In genomic region chr3R:26887155-26887554, dm6 we compare ENCODE assay signal across 3 fruit fly cellular contexts.
TF ChIP-seq lines count a peak whose summit lies in the region.

No protein-coding gene starts in this region.

- no peak for TF ChIP-seq CTCF in whole organism, embryonic (GFP tag; optimal IDR thresholded peaks at IDR 0.05; lab: Kevin White, UChicago)

TF ChIP-seq in whole organism, adult, 20 proteins besides CTCF, POLR2A, EP300 and RAD21:
- TF ChIP-seq tj (GFP tag; optimal IDR thresholded peaks at IDR 0.05; lab: Kevin White, UChicago) (peak; percentile 10), CG14711 (tag; optimal IDR thresholded peaks at IDR 0.05; lab: Kevin White, UChicago) (no peak)

TF ChIP-seq in whole organism, embryonic, 481 proteins besides CTCF, POLR2A, EP300 and RAD21:
- TF ChIP-seq tll (GFP tag; optimal IDR thresholded peaks at IDR 0.05; lab: Kevin White, UChicago) (peak in 1 of 2 experiments; percentile 68), cad (GFP tag; optimal IDR thresholded peaks at IDR 0.05; lab: Kevin White, UChicago) (peak; percentile 74), Awh (GFP tag; IDR thresholded peaks at IDR 0.05; lab: Robert Waterston, UW) (0 out of 2 replicates have a peak, but pooled peaks have one; percentile 26), CG14860 (GFP tag; IDR thresholded peaks at IDR 0.05; lab: Robert Waterston, UW; ENCODE audit: partially characterized antibody) (0 out of 3 replicates have a peak, but pooled peaks have one; percentile 27), stc (GFP tag; IDR thresholded peaks at IDR 0.05; lab: Robert Waterston, UW) (no peak), trem (tag; optimal IDR thresholded peaks at IDR 0.05; lab: Kevin White, UChicago) (no peak), chinmo (GFP tag; IDR thresholded peaks at IDR 0.05; lab: Robert Waterston, UW; ENCODE audit: partially characterized antibody) (0 out of 4 replicates have a peak, but pooled peaks have one; percentile 32)

TF ChIP-seq in whole organism, prepupa, 60 proteins besides CTCF, POLR2A, EP300 and RAD21:
- no peak for TF ChIP-seq Met (GFP tag; optimal IDR thresholded peaks at IDR 0.05; lab: Kevin White, UChicago)
- TF ChIP-seq CG31627 (GFP tag; optimal IDR thresholded peaks at IDR 0.05; lab: Kevin White, UChicago): no peak
- peak; percentile 31 for TF ChIP-seq Eip78C (GFP tag; lab: Kevin White, UChicago)
